Fruit fly (Drosophila melanogaster) whole organism, embryonic: ENCODE results near the gene Cralbp.
A peak's percentile ranks its signal among the peaks of the same experiment; 100 is the strongest.

Source experiments
- Ada2b ChIP-seq: fragments of 200-800 bp; sonication (Bioruptor generic); IDR thresholded peaks from 2 replicates; pipeline ENCODE4 v1.3.6; 2022; ENCODE audit warnings: missing biosample characterization, missing genetic modification characterization
- Atf-2 ChIP-seq: fragments of 200-800 bp; sonication (Bioruptor generic); optimal IDR thresholded peaks from 2 replicates; lab custom pipeline; 2016; ENCODE audit warnings: missing biosample characterization, missing genetic modification characterization
- Blimp-1 ChIP-seq: fragments of 200-800 bp; sonication (Bioruptor generic); optimal IDR thresholded peaks from 3 replicates; lab custom pipeline; 2018; ENCODE audit warnings: missing biosample characterization, missing genetic modification characterization, mild to moderate bottlenecking, moderate library complexity, missing genetic modification reagents
- BtbVII ChIP-seq: fragments of 200-800 bp; sonication (Bioruptor generic); optimal IDR thresholded peaks from 3 replicates; lab custom pipeline; 2017; ENCODE audit warnings: missing biosample characterization, mild to moderate bottlenecking, missing genetic modification characterization
- CG10147 ChIP-seq: fragments of 200-800 bp; sonication (Bioruptor generic); optimal IDR thresholded peaks from 2 replicates; lab custom pipeline; 2019; ENCODE audit warnings: missing biosample characterization, mild to moderate bottlenecking, missing genetic modification characterization, moderate library complexity
- CG10431 ChIP-seq: fragments of 200-800 bp; sonication (Bioruptor generic); optimal IDR thresholded peaks from 3 replicates; lab custom pipeline; 2018; ENCODE audit warnings: missing biosample characterization, mild to moderate bottlenecking, missing genetic modification characterization
- CG12769 ChIP-seq: fragments of 200-800 bp; sonication (Bioruptor generic); optimal IDR thresholded peaks from 2 replicates; lab custom pipeline; 2019; ENCODE audit warnings: missing biosample characterization, mild to moderate bottlenecking, missing genetic modification characterization, moderate library complexity
- CG15601 ChIP-seq: fragments of 200-800 bp; sonication (Bioruptor generic); optimal IDR thresholded peaks from 3 replicates; lab custom pipeline; 2019; ENCODE audit warnings: missing biosample characterization, mild to moderate bottlenecking, missing genetic modification characterization, moderate library complexity
- CG16779 ChIP-seq: fragments of 200-800 bp; sonication (Bioruptor generic); IDR thresholded peaks from 2 replicates; pipeline ENCODE4 v1.3.6; 2022; ENCODE audit warnings: missing biosample characterization, missing genetic modification characterization
- CG17912 ChIP-seq: fragments of 200-800 bp; sonication (Bioruptor generic); optimal IDR thresholded peaks from 2 replicates; lab custom pipeline; 2018; ENCODE audit warnings: missing biosample characterization, mild to moderate bottlenecking, missing genetic modification characterization
- CG18262 ChIP-seq: fragments of 200-800 bp; optimal IDR thresholded peaks from 3 replicates; lab custom pipeline; 2019; ENCODE audit warnings: missing biosample characterization, mild to moderate bottlenecking, missing genetic modification characterization, moderate library complexity
- CG18619 ChIP-seq: fragments of 200-800 bp; sonication (Bioruptor generic); optimal IDR thresholded peaks from 3 replicates; lab custom pipeline; 2017; ENCODE audit warnings: missing biosample characterization, mild to moderate bottlenecking, missing genetic modification characterization
- CG32532 ChIP-seq: fragments of 200-800 bp; sonication (Bioruptor generic); IDR thresholded peaks from 2 replicates; pipeline ENCODE4 v1.3.6; 2022; ENCODE audit warnings: missing biosample characterization, missing genetic modification characterization
- CG3407 ChIP-seq: fragments of 200-800 bp; sonication (Bioruptor generic); optimal IDR thresholded peaks from 2 replicates; lab custom pipeline; 2018; ENCODE audit warnings: missing biosample characterization, mild to moderate bottlenecking, missing genetic modification characterization
- CG34224 ChIP-seq: fragments of 200-800 bp; sonication (Bioruptor generic); IDR thresholded peaks from 3 replicates; pipeline ENCODE4 v1.3.6; 2022; ENCODE audit warnings: missing biosample characterization, missing genetic modification characterization; ENCODE audit not compliant: partially characterized antibody
- CG4707 ChIP-seq: fragments of 200-800 bp; sonication (Bioruptor generic); optimal IDR thresholded peaks from 2 replicates; lab custom pipeline; 2018; ENCODE audit warnings: missing biosample characterization, mild to moderate bottlenecking, missing genetic modification characterization, moderate library complexity
- CG6272 ChIP-seq: fragments of 200-800 bp; sonication (Bioruptor generic); IDR thresholded peaks from 2 replicates; pipeline ENCODE4 v1.3.6; 2022; ENCODE audit warnings: missing biosample characterization, missing genetic modification characterization
- CG6854 ChIP-seq: fragments of 200-800 bp; sonication (Bioruptor generic); optimal IDR thresholded peaks from 3 replicates; lab custom pipeline; 2017; ENCODE audit warnings: missing biosample characterization, mild to moderate bottlenecking, missing genetic modification characterization
- CG9817 ChIP-seq: fragments of 200-800 bp; sonication (Bioruptor generic); optimal IDR thresholded peaks from 2 replicates; lab custom pipeline; 2018; ENCODE audit warnings: missing biosample characterization, mild to moderate bottlenecking, missing genetic modification characterization, moderate library complexity
- CrebB ChIP-seq: fragments of 200-800 bp; sonication (Bioruptor generic); optimal IDR thresholded peaks from 3 replicates; lab custom pipeline; 2018; ENCODE audit warnings: missing biosample characterization, mild to moderate bottlenecking, missing genetic modification characterization
- HLHmδ ChIP-seq: fragments of 200-800 bp; sonication (Bioruptor generic); optimal IDR thresholded peaks from 2 replicates; lab custom pipeline; 2018; ENCODE audit warnings: missing biosample characterization, mild to moderate bottlenecking, missing genetic modification characterization, moderate library complexity
- Max ChIP-seq: fragments of 200-800 bp; sonication (Bioruptor generic); optimal IDR thresholded peaks from 2 replicates; lab custom pipeline; 2016; ENCODE audit warnings: missing biosample characterization, mild to moderate bottlenecking, missing genetic modification characterization
- Meics ChIP-seq: fragments of 200-800 bp; sonication (Bioruptor generic); optimal IDR thresholded peaks from 2 replicates; lab custom pipeline; 2017; ENCODE audit warnings: missing biosample characterization, mild to moderate bottlenecking, missing genetic modification characterization
- NC2β ChIP-seq: fragments of 200-800 bp; sonication (Bioruptor generic); optimal IDR thresholded peaks from 2 replicates; lab custom pipeline; 2016; ENCODE audit warnings: missing biosample characterization, missing genetic modification characterization
- NFAT ChIP-seq: fragments of 200-800 bp; sonication (Bioruptor generic); IDR thresholded peaks from 2 replicates; pipeline ENCODE4 v1.3.6; 2022; ENCODE audit warnings: missing biosample characterization, missing genetic modification characterization
- Oli ChIP-seq: fragments of 200-800 bp; sonication (Bioruptor generic); optimal IDR thresholded peaks from 2 replicates; lab custom pipeline; 2018; ENCODE audit warnings: missing biosample characterization, mild to moderate bottlenecking, missing genetic modification characterization, moderate library complexity
- Stat92E ChIP-seq, 3 experiments: fragments of >200 bp in 2 of 3; fragments of 200-800 bp in 1 of 3; sonication (Bioruptor generic) in 1 of 3; optimal IDR thresholded peaks; 2 replicates each; lab custom pipeline; 2017 to 2019; ENCODE audit warnings: missing biosample characterization in 3 of 3, missing genetic modification characterization in 3 of 3, mild to moderate bottlenecking in 1 of 3, moderate library complexity in 1 of 3
- Vsx1 ChIP-seq: fragments of 200-800 bp; sonication (Bioruptor generic); optimal IDR thresholded peaks from 2 replicates; lab custom pipeline; 2017; ENCODE audit warnings: missing biosample characterization, mild to moderate bottlenecking, missing genetic modification characterization, missing genetic modification reagents
- ac ChIP-seq: fragments of 200-800 bp; sonication (Bioruptor generic); optimal IDR thresholded peaks from 3 replicates; lab custom pipeline; 2017; ENCODE audit warnings: missing biosample characterization, mild to moderate bottlenecking, missing genetic modification characterization
- bigmax ChIP-seq: fragments of 200-800 bp; sonication (Bioruptor generic); optimal IDR thresholded peaks from 2 replicates; lab custom pipeline; 2018; ENCODE audit warnings: missing biosample characterization, mild to moderate bottlenecking, missing genetic modification characterization
- cg ChIP-seq: fragments of 200-800 bp; sonication (Bioruptor generic); optimal IDR thresholded peaks from 3 replicates; lab custom pipeline; 2019; ENCODE audit warnings: missing biosample characterization, mild to moderate bottlenecking, missing genetic modification characterization, moderate library complexity
- chif ChIP-seq, 2 experiments: fragments of 200-800 bp; sonication (Bioruptor generic); optimal IDR thresholded peaks; 3 replicates each; lab custom pipeline; 2016; ENCODE audit warnings: missing biosample characterization in 2 of 2, missing genetic modification characterization in 2 of 2
- dm ChIP-seq: fragments of 200-800 bp; sonication (Bioruptor generic); optimal IDR thresholded peaks from 3 replicates; lab custom pipeline; 2016; ENCODE audit warnings: missing biosample characterization, missing genetic modification characterization
- fd64A ChIP-seq: fragments of 200-800 bp; sonication (Bioruptor generic); optimal IDR thresholded peaks from 3 replicates; lab custom pipeline; 2018; ENCODE audit warnings: missing biosample characterization, mild to moderate bottlenecking, missing genetic modification characterization
- grn ChIP-seq: fragments of 200-800 bp; sonication (Bioruptor generic); optimal IDR thresholded peaks from 3 replicates; lab custom pipeline; 2017; ENCODE audit warnings: missing biosample characterization, missing genetic modification characterization
- gro ChIP-seq: fragments of 200-800 bp; sonication (Bioruptor generic); optimal IDR thresholded peaks from 2 replicates; lab custom pipeline; 2016; ENCODE audit warnings: missing biosample characterization, missing genetic modification characterization
- kah ChIP-seq: fragments of 200-800 bp; sonication (Bioruptor generic); optimal IDR thresholded peaks from 2 replicates; lab custom pipeline; 2018; ENCODE audit warnings: missing biosample characterization, mild to moderate bottlenecking, missing genetic modification characterization
- pb ChIP-seq: fragments of 200-800 bp; sonication (Bioruptor generic); optimal IDR thresholded peaks from 3 replicates; lab custom pipeline; 2016; ENCODE audit warnings: missing biosample characterization, missing genetic modification characterization
- pfk ChIP-seq: fragments of 200-800 bp; sonication (Bioruptor generic); optimal IDR thresholded peaks from 2 replicates; lab custom pipeline; 2018; ENCODE audit warnings: missing biosample characterization, mild to moderate bottlenecking, missing genetic modification characterization, moderate library complexity
- shn ChIP-seq: fragments of 200-800 bp; sonication (Bioruptor generic); optimal IDR thresholded peaks from 3 replicates; lab custom pipeline; 2016; ENCODE audit warnings: missing biosample characterization, missing genetic modification characterization
- so ChIP-seq: fragments of 200-800 bp; sonication (Bioruptor generic); IDR thresholded peaks from 3 replicates; pipeline ENCODE4 v1.3.6; 2022; ENCODE audit warnings: missing biosample characterization, missing genetic modification characterization
- sqz ChIP-seq: fragments of 200-800 bp; sonication (Bioruptor generic); optimal IDR thresholded peaks from 3 replicates; lab custom pipeline; 2018; ENCODE audit warnings: missing biosample characterization, mild to moderate bottlenecking, missing genetic modification characterization
- stc ChIP-seq: fragments of 200-800 bp; sonication (Bioruptor generic); IDR thresholded peaks from 2 replicates; pipeline ENCODE4 v1.3.6; 2022; ENCODE audit warnings: missing biosample characterization, missing genetic modification characterization
- tna ChIP-seq: fragments of 200-800 bp; sonication (Bioruptor generic); IDR thresholded peaks from 2 replicates; pipeline ENCODE4 v1.3.6; 2022; ENCODE audit warnings: missing biosample characterization, missing genetic modification characterization; ENCODE audit not compliant: partially characterized antibody
- unpg ChIP-seq: fragments of 200-800 bp; sonication (Bioruptor generic); optimal IDR thresholded peaks from 3 replicates; lab custom pipeline; 2018; ENCODE audit warnings: missing biosample characterization, mild to moderate bottlenecking, missing genetic modification characterization, moderate library complexity
- wek ChIP-seq: fragments of 200-800 bp; sonication (Bioruptor generic); optimal IDR thresholded peaks from 3 replicates; lab custom pipeline; 2018; ENCODE audit warnings: missing biosample characterization, mild to moderate bottlenecking, missing genetic modification characterization, moderate library complexity
- zen ChIP-seq: fragments of 200-800 bp; sonication (Bioruptor generic); optimal IDR thresholded peaks from 3 replicates; lab custom pipeline; 2018; ENCODE audit warnings: missing biosample characterization, mild to moderate bottlenecking, missing genetic modification characterization, moderate library complexity

Cralbp gene

DNA sequence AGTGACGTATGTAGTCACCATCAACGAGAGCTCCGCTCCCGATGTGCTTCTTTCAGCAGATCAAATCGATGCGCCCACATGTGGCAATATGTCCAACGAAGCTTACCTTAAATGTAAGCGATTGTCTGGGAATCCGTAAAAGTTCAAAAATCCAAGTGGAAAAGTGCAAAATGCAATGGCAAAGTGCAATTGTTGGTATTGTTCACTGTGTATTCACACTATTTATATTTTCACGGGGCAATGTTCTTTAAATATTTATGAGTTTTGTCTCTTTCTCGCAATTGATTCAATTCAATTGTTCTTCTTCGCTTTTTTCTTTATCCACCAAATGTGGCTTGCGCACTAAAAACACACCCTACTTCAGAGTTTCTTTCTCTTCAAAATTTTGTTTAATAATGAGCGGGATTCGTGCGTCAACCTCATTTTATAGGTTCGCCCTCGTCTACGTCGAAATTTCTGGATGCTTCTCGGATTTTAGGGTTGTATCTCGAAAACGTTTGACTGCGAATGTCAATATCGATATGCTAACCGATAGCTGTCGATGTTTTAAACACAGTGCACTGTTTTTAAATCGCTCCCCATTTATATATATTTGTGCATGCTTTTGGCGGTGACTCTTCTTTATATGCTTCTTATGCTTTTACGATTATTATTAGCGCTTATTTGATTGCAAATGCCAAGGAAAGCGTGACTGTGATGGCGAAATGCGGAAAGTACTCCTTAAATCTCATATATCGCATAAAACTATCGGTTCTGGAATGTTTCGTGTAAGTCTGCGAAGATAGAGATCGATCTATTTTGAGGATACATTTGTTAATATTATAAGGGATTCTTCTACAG is 34.6 kb downstream of the Cralbp start, which contains the start of gene DnaJ-1 (continued):
- no peak for TF ChIP-seq cg (GFP tag; lab: Kevin White, UChicago)
- TF ChIP-seq pb (GFP tag; lab: Kevin White, UChicago), result no peak
- peak; percentile 84 for TF ChIP-seq CG12769 (tag; lab: Kevin White, UChicago)
- peak in 1 of 3 experiments; percentile 77 for TF ChIP-seq Stat92E (GFP tag; optimal IDR thresholded peaks at IDR 0.05; lab: Kevin White, UChicago)
- TF ChIP-seq sqz (GFP tag; lab: Kevin White, UChicago), result peak; percentile 24
- peak; percentile 68 for TF ChIP-seq NC2β (GFP tag; lab: Kevin White, UChicago)
- TF ChIP-seq Blimp-1 (GFP tag; lab: Kevin White, UChicago), result no peak
- TF ChIP-seq bigmax (GFP tag; lab: Kevin White, UChicago), result peak; percentile 53
- TF ChIP-seq Ada2b (GFP tag; lab: Robert Waterston, UW), result no peak
- peak; percentile 37 for TF ChIP-seq unpg (GFP tag; lab: Kevin White, UChicago)
- no peak for TF ChIP-seq CG16779 (GFP tag; lab: Robert Waterston, UW)
- peak; percentile 7 for TF ChIP-seq CG18619
- peak; percentile 26 for TF ChIP-seq CG10431 (GFP tag; lab: Kevin White, UChicago)
- peak; percentile 27 for TF ChIP-seq CG17912 (GFP tag; lab: Kevin White, UChicago)
- peak; percentile 45 for TF ChIP-seq dm (GFP tag; lab: Kevin White, UChicago)
- peak; percentile 29; the same call in 1 of the 2 replicates for TF ChIP-seq NFAT
- peak; percentile 68 for TF ChIP-seq grn (GFP tag; lab: Kevin White, UChicago)
- peak; percentile 17 for TF ChIP-seq CG18262
- TF ChIP-seq CG32532 (GFP tag; lab: Robert Waterston, UW), result peak; percentile 23; the same call in 1 of the 2 replicates
- peak; percentile 97 for TF ChIP-seq CG34224
- TF ChIP-seq wek (GFP tag; lab: Kevin White, UChicago), result peak; percentile 38
- peak; percentile 12; the same call in 1 of the 3 replicates for TF ChIP-seq so (GFP tag; lab: Robert Waterston, UW)
- TF ChIP-seq ac, result no peak
- TF ChIP-seq HLHmδ (GFP tag; lab: Kevin White, UChicago), result peak; percentile 20
- peak; percentile 39 for TF ChIP-seq Meics (GFP tag; lab: Kevin White, UChicago)
- peak; percentile 40 for TF ChIP-seq zen (tag; lab: Kevin White, UChicago)
- TF ChIP-seq BtbVII (GFP tag; lab: Kevin White, UChicago), result peak; percentile 40
- TF ChIP-seq gro (GFP tag; lab: Kevin White, UChicago), result peak; percentile 76
- peak; percentile 50; the same call in 1 of the 2 replicates for TF ChIP-seq CG6272
- TF ChIP-seq kah (GFP tag; lab: Kevin White, UChicago), result peak; percentile 53
- no peak for TF ChIP-seq Atf-2 (GFP tag; lab: Kevin White, UChicago)
- peak; percentile 65 for TF ChIP-seq CG15601 (tag; lab: Kevin White, UChicago)
- peak; percentile 30 for TF ChIP-seq CrebB (tag; lab: Kevin White, UChicago)
- peak; percentile 67 for TF ChIP-seq pfk (GFP tag; lab: Kevin White, UChicago)
- TF ChIP-seq CG4707 (GFP tag; lab: Kevin White, UChicago), result peak; percentile 57
- TF ChIP-seq CG9817, result no peak
- peak; percentile 52 for TF ChIP-seq CG6854 (GFP tag; lab: Kevin White, UChicago)
- TF ChIP-seq Vsx1, result peak; percentile 4
- TF ChIP-seq chif (GFP tag; optimal IDR thresholded peaks at IDR 0.05; lab: Kevin White, UChicago), result peak in 1 of 2 experiments; percentile 6
- TF ChIP-seq CG3407 (GFP tag; lab: Kevin White, UChicago), result peak; percentile 26
- peak; percentile 34 for TF ChIP-seq CG10147 (GFP tag; lab: Kevin White, UChicago)
- no peak for TF ChIP-seq stc (GFP tag; lab: Robert Waterston, UW)
- TF ChIP-seq shn (GFP tag; lab: Kevin White, UChicago), result peak; percentile 21
- TF ChIP-seq fd64A (GFP tag; lab: Kevin White, UChicago), result peak; percentile 23
- peak; percentile 10 for TF ChIP-seq Max (GFP tag; lab: Kevin White, UChicago)
- peak; percentile 94 for TF ChIP-seq tna (GFP tag; lab: Robert Waterston, UW)
- no peak for TF ChIP-seq Oli
